Fruit fly (Drosophila melanogaster) whole organism, embryonic: Measurements from ENCODE around the gene CG11975.

Experiments used
- C15 ChIP-seq: fragments of 200-800 bp; sonication (Bioruptor generic); IDR thresholded peaks from 3 replicates; pipeline ENCODE4 v1.3.6; 2022; ENCODE audit warnings: missing biosample characterization, missing genetic modification characterization
- CG10654 ChIP-seq: fragments of 200-800 bp; sonication (Bioruptor generic); optimal IDR thresholded peaks from 2 replicates; lab custom pipeline; 2016; ENCODE audit warnings: missing biosample characterization, missing genetic modification characterization
- CG11093 ChIP-seq: fragments of 200-800 bp; sonication (Bioruptor generic); IDR thresholded peaks from 3 replicates; pipeline ENCODE4 v1.3.6; 2022; ENCODE audit warnings: missing biosample characterization, missing genetic modification characterization
- CG12391 ChIP-seq: fragments of 200-800 bp; sonication (Bioruptor generic); optimal IDR thresholded peaks from 3 replicates; lab custom pipeline; 2018; ENCODE audit warnings: missing biosample characterization, mild to moderate bottlenecking, missing genetic modification characterization, moderate library complexity
- CG15269 ChIP-seq: fragments of 200-800 bp; sonication (Bioruptor generic); optimal IDR thresholded peaks from 2 replicates; lab custom pipeline; 2018; ENCODE audit warnings: missing biosample characterization, mild to moderate bottlenecking, missing genetic modification characterization, moderate library complexity
- CG1603 ChIP-seq: fragments of 200-800 bp; sonication (Bioruptor generic); optimal IDR thresholded peaks from 2 replicates; lab custom pipeline; 2019; ENCODE audit warnings: missing biosample characterization, mild to moderate bottlenecking, missing genetic modification characterization, moderate library complexity
- CG17186 ChIP-seq: fragments of 200-800 bp; sonication (Bioruptor generic); optimal IDR thresholded peaks from 3 replicates; lab custom pipeline; 2017; ENCODE audit warnings: missing biosample characterization, missing genetic modification reagents, missing genetic modification characterization
- CG17385 ChIP-seq: fragments of 200-800 bp; sonication (Bioruptor generic); optimal IDR thresholded peaks from 3 replicates; lab custom pipeline; 2018; ENCODE audit warnings: missing biosample characterization, mild to moderate bottlenecking, missing genetic modification characterization
- CG18599 ChIP-seq: fragments of 200-800 bp; sonication (Bioruptor generic); optimal IDR thresholded peaks from 3 replicates; lab custom pipeline; 2017; ENCODE audit warnings: missing biosample characterization, missing genetic modification characterization, mild to moderate bottlenecking, moderate library complexity, missing genetic modification reagents
- CG2129 ChIP-seq: fragments of 200-800 bp; sonication (Bioruptor generic); IDR thresholded peaks from 2 replicates; pipeline ENCODE4 v1.3.6; 2022; ENCODE audit warnings: missing biosample characterization, missing genetic modification characterization; ENCODE audit not compliant: partially characterized antibody
- CG32772 ChIP-seq: fragments of 200-800 bp; sonication (Bioruptor generic); IDR thresholded peaks from 2 replicates; pipeline ENCODE4 v1.3.6; 2022; ENCODE audit warnings: missing biosample characterization, missing genetic modification characterization
- CG3281 ChIP-seq: fragments of 200-800 bp; sonication (Bioruptor generic); optimal IDR thresholded peaks from 3 replicates; lab custom pipeline; 2017; ENCODE audit warnings: missing biosample characterization, mild to moderate bottlenecking, missing genetic modification characterization
- CG6654 ChIP-seq: fragments of 200-800 bp; sonication (Bioruptor generic); optimal IDR thresholded peaks from 2 replicates; lab custom pipeline; 2017; ENCODE audit warnings: missing biosample characterization, mild to moderate bottlenecking, missing genetic modification characterization
- CG7839 ChIP-seq: fragments of 200-800 bp; sonication (Bioruptor generic); optimal IDR thresholded peaks from 3 replicates; lab custom pipeline; 2018; ENCODE audit warnings: missing biosample characterization, mild to moderate bottlenecking, missing genetic modification characterization, moderate library complexity
- CG9817 ChIP-seq: fragments of 200-800 bp; sonication (Bioruptor generic); optimal IDR thresholded peaks from 2 replicates; lab custom pipeline; 2018; ENCODE audit warnings: missing biosample characterization, mild to moderate bottlenecking, missing genetic modification characterization, moderate library complexity
- Deaf1 ChIP-seq: fragments of 200-800 bp; optimal IDR thresholded peaks from 3 replicates; lab custom pipeline; 2019; ENCODE audit warnings: missing biosample characterization, mild to moderate bottlenecking, missing genetic modification characterization, moderate library complexity
- Dek ChIP-seq: fragments of 200-800 bp; sonication (Bioruptor generic); optimal IDR thresholded peaks from 3 replicates; lab custom pipeline; 2019; ENCODE audit warnings: missing biosample characterization, mild to moderate bottlenecking, missing genetic modification characterization, moderate library complexity
- Dip2 ChIP-seq: fragments of 200-800 bp; sonication (Bioruptor generic); IDR thresholded peaks from 2 replicates; pipeline ENCODE4 v1.3.6; 2022; ENCODE audit warnings: missing biosample characterization, missing genetic modification characterization
- Dp ChIP-seq: fragments of 200-800 bp; sonication (Bioruptor generic); optimal IDR thresholded peaks from 2 replicates; lab custom pipeline; 2018; ENCODE audit warnings: missing biosample characterization, mild to moderate bottlenecking, missing genetic modification characterization, moderate library complexity
- Eip74EF ChIP-seq, 2 experiments: fragments of 200-800 bp in 1 of 2; fragments of >200 bp in 1 of 2; sonication (Bioruptor generic) in 1 of 2; optimal IDR thresholded peaks; 2 replicates each; lab custom pipeline; 2017 to 2019; ENCODE audit warnings: missing biosample characterization in 2 of 2, missing genetic modification characterization in 2 of 2, mild to moderate bottlenecking in 1 of 2, moderate library complexity in 1 of 2
- Ets65A ChIP-seq: fragments of 200-800 bp; sonication (Bioruptor generic); peaks from one replicate; lab custom pipeline; 2016; ENCODE audit warnings: missing biosample characterization, missing genetic modification characterization
- Ets97D ChIP-seq: fragments of 200-800 bp; sonication (Bioruptor generic); optimal IDR thresholded peaks from 3 replicates; lab custom pipeline; 2016; ENCODE audit warnings: missing biosample characterization, missing genetic modification characterization
- MBD-R2 ChIP-seq: fragments of 200-800 bp; sonication (Bioruptor generic); IDR thresholded peaks from 2 replicates; pipeline ENCODE4 v1.3.6; 2022; ENCODE audit warnings: missing biosample characterization, missing genetic modification characterization
- MTF-1 ChIP-seq: fragments of 200-800 bp; sonication (Bioruptor generic); optimal IDR thresholded peaks from 2 replicates; lab custom pipeline; 2018; ENCODE audit warnings: missing biosample characterization, mild to moderate bottlenecking, missing genetic modification characterization, borderline replicate concordance
- Mad ChIP-seq: fragments of 200-800 bp; sonication (Bioruptor generic); optimal IDR thresholded peaks from 2 replicates; lab custom pipeline; 2016; ENCODE audit warnings: missing biosample characterization, missing genetic modification characterization
- NfI ChIP-seq: fragments of 200-800 bp; sonication (Bioruptor generic); optimal IDR thresholded peaks from 3 replicates; lab custom pipeline; 2018; ENCODE audit warnings: missing biosample characterization, mild to moderate bottlenecking, missing genetic modification characterization, moderate library complexity
- Side ChIP-seq: fragments of 200-800 bp; sonication (Bioruptor generic); optimal IDR thresholded peaks from 2 replicates; lab custom pipeline; 2016; ENCODE audit warnings: missing biosample characterization, missing genetic modification characterization
- Six4 ChIP-seq: fragments of 200-800 bp; sonication (Bioruptor generic); optimal IDR thresholded peaks from 2 replicates; lab custom pipeline; 2016; ENCODE audit warnings: missing biosample characterization, missing genetic modification characterization
- Vsx1 ChIP-seq: fragments of 200-800 bp; sonication (Bioruptor generic); optimal IDR thresholded peaks from 2 replicates; lab custom pipeline; 2017; ENCODE audit warnings: missing biosample characterization, mild to moderate bottlenecking, missing genetic modification characterization, missing genetic modification reagents
- Xrp1 ChIP-seq: fragments of 200-800 bp; sonication (Bioruptor generic); IDR thresholded peaks from 2 replicates; pipeline ENCODE4 v1.3.6; 2022; ENCODE audit warnings: missing biosample characterization, missing genetic modification characterization
- bsh ChIP-seq, 2 experiments: fragments of 200-800 bp; sonication (Bioruptor generic); optimal IDR thresholded peaks; 2 replicates each; lab custom pipeline; 2017 to 2018; ENCODE audit warnings: mild to moderate bottlenecking in 2 of 2, missing biosample characterization in 2 of 2, missing genetic modification characterization in 2 of 2, moderate library complexity in 1 of 2
- cad ChIP-seq: fragments of >200 bp; optimal IDR thresholded peaks from 2 replicates; lab custom pipeline; 2017; ENCODE audit warnings: missing biosample characterization, missing genetic modification characterization
- danr ChIP-seq: fragments of 200-800 bp; sonication (Bioruptor generic); IDR thresholded peaks from 2 replicates; pipeline ENCODE4 v1.3.6; 2022; ENCODE audit warnings: missing biosample characterization, missing genetic modification characterization
- dimm ChIP-seq: fragments of 200-800 bp; sonication (Bioruptor generic); IDR thresholded peaks from 2 replicates; pipeline ENCODE4 v1.3.6; 2022; ENCODE audit warnings: missing biosample characterization, missing genetic modification characterization
- en ChIP-seq: fragments of 200-800 bp; sonication (Bioruptor generic); optimal IDR thresholded peaks from 2 replicates; lab custom pipeline; 2016; ENCODE audit warnings: missing biosample characterization, missing genetic modification characterization
- fd3F ChIP-seq: fragments of 200-800 bp; sonication (Bioruptor generic); optimal IDR thresholded peaks from 2 replicates; lab custom pipeline; 2018; ENCODE audit warnings: missing biosample characterization, mild to moderate bottlenecking, missing genetic modification characterization, moderate library complexity
- kay ChIP-seq: fragments of 200-800 bp; sonication (Bioruptor generic); optimal IDR thresholded peaks from 2 replicates; lab custom pipeline; 2016; ENCODE audit warnings: missing biosample characterization, missing genetic modification characterization
- klu ChIP-seq: fragments of 200-800 bp; sonication (Bioruptor generic); IDR thresholded peaks from 2 replicates; pipeline ENCODE4 v1.3.6; 2022; ENCODE audit warnings: missing biosample characterization, missing genetic modification characterization
- mld ChIP-seq: fragments of 200-800 bp; sonication (Bioruptor generic); IDR thresholded peaks from 3 replicates; pipeline ENCODE4 v1.3.6; 2022; ENCODE audit warnings: missing biosample characterization, missing genetic modification characterization; ENCODE audit not compliant: partially characterized antibody
- pfk ChIP-seq: fragments of 200-800 bp; sonication (Bioruptor generic); optimal IDR thresholded peaks from 2 replicates; lab custom pipeline; 2018; ENCODE audit warnings: missing biosample characterization, mild to moderate bottlenecking, missing genetic modification characterization, moderate library complexity
- ranshi ChIP-seq: fragments of 200-800 bp; sonication (Bioruptor generic); IDR thresholded peaks from 2 replicates; pipeline ENCODE4 v1.3.6; 2022; ENCODE audit warnings: missing biosample characterization, missing genetic modification characterization
- run ChIP-seq: fragments of 200-800 bp; sonication (Bioruptor generic); optimal IDR thresholded peaks from 3 replicates; lab custom pipeline; 2018; ENCODE audit warnings: missing biosample characterization, mild to moderate bottlenecking, missing genetic modification characterization
- seq ChIP-seq: fragments of 200-800 bp; sonication (Bioruptor generic); IDR thresholded peaks from 2 replicates; pipeline ENCODE4 v1.3.6; 2022; ENCODE audit warnings: missing biosample characterization, missing genetic modification characterization
- shn ChIP-seq: fragments of 200-800 bp; sonication (Bioruptor generic); optimal IDR thresholded peaks from 3 replicates; lab custom pipeline; 2016; ENCODE audit warnings: missing biosample characterization, missing genetic modification characterization
- ssp ChIP-seq: fragments of 200-800 bp; sonication (Bioruptor generic); IDR thresholded peaks from 2 replicates; pipeline ENCODE4 v1.3.6; 2022; ENCODE audit warnings: missing biosample characterization, missing genetic modification characterization
- tap ChIP-seq: fragments of 200-800 bp; optimal IDR thresholded peaks from 3 replicates; lab custom pipeline; 2019; ENCODE audit warnings: missing biosample characterization, mild to moderate bottlenecking, missing genetic modification characterization, moderate library complexity
- tll ChIP-seq, 2 experiments: fragments of 200-800 bp in 1 of 2; fragments of >200 bp in 1 of 2; sonication (Bioruptor generic) in 1 of 2; optimal IDR thresholded peaks; 2 replicates each; lab custom pipeline; 2017 to 2019; ENCODE audit warnings: missing biosample characterization in 2 of 2, missing genetic modification characterization in 2 of 2, mild to moderate bottlenecking in 1 of 2, moderate library complexity in 1 of 2
- usp ChIP-seq: fragments of >200 bp; optimal IDR thresholded peaks from 2 replicates; lab custom pipeline; 2017; ENCODE audit warnings: missing biosample characterization, missing genetic modification characterization
- wdn ChIP-seq: fragments of 200-800 bp; sonication (Bioruptor generic); IDR thresholded peaks from 2 replicates; pipeline ENCODE4 v1.3.6; 2022; ENCODE audit warnings: missing biosample characterization, missing genetic modification characterization

Gene CG11975

DNA sequence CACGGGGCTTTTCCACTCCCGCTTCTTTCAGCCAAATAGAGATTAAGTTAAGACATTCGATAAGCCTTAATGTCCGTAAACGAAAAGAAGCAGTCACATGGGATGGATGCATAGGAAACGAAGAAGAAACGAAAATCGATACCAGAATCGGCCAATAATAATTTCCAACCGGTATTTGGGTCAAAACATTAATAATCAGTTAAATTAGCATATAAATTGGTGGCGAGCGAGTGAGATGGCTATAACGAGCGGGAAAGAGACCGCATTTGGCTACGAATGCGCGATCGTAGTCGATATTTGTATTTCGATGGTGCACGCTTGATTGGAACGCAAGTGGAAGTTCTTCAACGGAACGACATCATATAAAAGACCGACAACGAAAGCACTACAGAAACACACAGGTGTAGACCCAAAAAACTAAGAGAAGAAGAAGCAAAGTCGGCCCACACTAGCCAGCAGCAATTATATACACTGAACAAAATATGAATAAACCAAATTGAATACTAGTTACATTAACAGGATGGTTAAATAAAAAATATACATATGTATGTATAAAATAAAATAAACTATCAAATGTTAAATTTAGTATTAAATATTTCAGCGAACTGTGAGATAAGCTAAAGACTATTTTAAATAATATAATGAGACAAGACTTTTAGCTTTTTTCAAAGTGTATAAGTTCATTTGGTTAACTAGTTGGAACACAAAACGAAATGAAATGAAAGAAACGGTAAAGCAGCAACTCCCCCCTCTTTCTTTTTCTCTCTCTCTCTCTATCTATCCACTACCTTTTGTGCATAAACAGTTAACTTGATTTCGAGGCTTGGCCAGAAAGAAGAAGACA lies 38.3 kb upstream of the CG11975 start (continued):
- TF ChIP-seq MBD-R2 (GFP tag; lab: Robert Waterston, UW) (no peak), bsh (GFP tag; optimal IDR thresholded peaks at IDR 0.05; lab: Kevin White, UChicago) (peak in 1 of 2 experiments; percentile 83), CG12391 (tag; lab: Kevin White, UChicago) (peak; percentile 77), CG11093 (GFP tag; lab: Robert Waterston, UW) (no peak), klu (GFP tag; lab: Robert Waterston, UW) (no peak), danr (GFP tag; lab: Robert Waterston, UW) (no peak), run (tag; lab: Kevin White, UChicago) (peak; percentile 32), wdn (GFP tag; lab: Robert Waterston, UW) (no peak), Dek (tag; lab: Kevin White, UChicago) (no peak), ssp (GFP tag; lab: Robert Waterston, UW) (no peak), CG6654 (GFP tag; lab: Kevin White, UChicago) (no peak), tll (GFP tag; optimal IDR thresholded peaks at IDR 0.05; lab: Kevin White, UChicago) (no peak), CG7839 (tag; lab: Kevin White, UChicago) (peak; percentile 75), CG15269 (peak; percentile 57), C15 (GFP tag; lab: Robert Waterston, UW) (no peak), Dip2 (no peak), Eip74EF (GFP tag; optimal IDR thresholded peaks at IDR 0.05; lab: Kevin White, UChicago) (no peak), mld (GFP tag; lab: Robert Waterston, UW) (no peak), dimm (GFP tag; lab: Robert Waterston, UW) (no peak), Dp (GFP tag; lab: Kevin White, UChicago) (no peak), CG2129 (GFP tag; lab: Robert Waterston, UW) (no peak), CG9817 (tag; lab: Kevin White, UChicago) (no peak), Six4 (GFP tag; lab: Kevin White, UChicago) (peak; percentile 30), pfk (GFP tag; lab: Kevin White, UChicago) (no peak), CG32772 (GFP tag; lab: Robert Waterston, UW) (peak; percentile 42; the same call in 1 of the 2 replicates), CG17186 (GFP tag; lab: Kevin White, UChicago) (no peak), Mad (GFP tag; lab: Kevin White, UChicago) (no peak), usp (no peak), kay (no peak), ranshi (GFP tag; lab: Robert Waterston, UW) (no peak), Deaf1 (tag; lab: Kevin White, UChicago) (no peak), Side (GFP tag; lab: Kevin White, UChicago) (no peak), Ets97D (GFP tag; lab: Kevin White, UChicago) (no peak), NfI (GFP tag; lab: Kevin White, UChicago) (no peak), CG17385 (no peak), cad (GFP tag; lab: Kevin White, UChicago) (no peak), Ets65A (GFP tag; lab: Kevin White, UChicago) (no peak), CG3281 (GFP tag; lab: Kevin White, UChicago) (no peak), en (no peak), Xrp1 (GFP tag; lab: Robert Waterston, UW) (peak; percentile 59), MTF-1 (no peak), tap (tag; lab: Kevin White, UChicago) (peak; percentile 75), seq (no peak), CG18599 (GFP tag; lab: Kevin White, UChicago) (peak; percentile 19), CG1603 (no peak), fd3F (GFP tag; lab: Kevin White, UChicago) (no peak), CG10654 (peak; percentile 36), Vsx1 (GFP tag; lab: Kevin White, UChicago) (peak; percentile 3), shn (no peak)
